Worm (Caenorhabditis elegans) whole organism, young adult: ENCODE data around the gene T01G1.2.

ENCODE experiments used
- B0336.3 ChIP-seq: fragments of 200-800 bp; sonication (Bioruptor generic); IDR thresholded peaks from 2 replicates; pipeline ENCODE4 v1.3.6; 2022; ENCODE audit warnings: missing genetic modification characterization, missing compliant biosample characterization
- C06A6.2 ChIP-seq: fragments of 200-800 bp; sonication (Bioruptor generic); conservative IDR thresholded peaks from 2 replicates; pipeline ENCODE4 v1.3.6; 2022; ENCODE audit warnings: missing genetic modification characterization, missing compliant biosample characterization
- D2030.7 ChIP-seq: fragments of 200-800 bp; sonication (Bioruptor generic); IDR thresholded peaks from 2 replicates; pipeline ENCODE4 v1.3.6; 2022; ENCODE audit warnings: missing genetic modification reagents, missing genetic modification characterization, missing compliant biosample characterization
- F22D6.2 ChIP-seq: sonication (generic microtip); optimal IDR thresholded peaks from 2 replicates; lab custom pipeline; 2016; ENCODE audit warnings: mild to moderate bottlenecking, missing genetic modification characterization, missing compliant biosample characterization
- F23B12.7 ChIP-seq: sonication (generic microtip); optimal IDR thresholded peaks from 2 replicates; lab custom pipeline; 2017; ENCODE audit warnings: missing genetic modification characterization, mild to moderate bottlenecking, missing compliant biosample characterization, antibody characterized with exemption, moderate library complexity; ENCODE audit not compliant: insufficient read depth
- F33H1.4 ChIP-seq: fragments of 200-800 bp; sonication (Bioruptor generic); IDR thresholded peaks from 2 replicates; pipeline ENCODE4 v1.3.6; 2022; ENCODE audit warnings: missing genetic modification reagents, missing genetic modification characterization, missing compliant biosample characterization
- F37B4.10 ChIP-seq: fragments of 200-800 bp; sonication (Bioruptor generic); IDR thresholded peaks from 2 replicates; pipeline ENCODE4 v1.3.6; 2022; ENCODE audit warnings: missing genetic modification characterization, missing compliant biosample characterization
- K11D2.4 ChIP-seq: fragments of 200-800 bp; sonication (Bioruptor generic); IDR thresholded peaks from 2 replicates; pipeline ENCODE4 v1.3.6; 2022; ENCODE audit warnings: missing genetic modification reagents, missing genetic modification characterization, missing compliant biosample characterization
- Y53F4B.3 ChIP-seq: fragments of 200-800 bp; sonication (Bioruptor generic); IDR thresholded peaks from 2 replicates; pipeline ENCODE4 v1.3.6; 2022; ENCODE audit warnings: missing genetic modification reagents, missing genetic modification characterization, missing compliant biosample characterization
- Y56A3A.18 ChIP-seq: fragments of 200-800 bp; sonication (Bioruptor generic); IDR thresholded peaks from 2 replicates; pipeline ENCODE4 v1.3.6; 2022; ENCODE audit warnings: missing genetic modification reagents, missing genetic modification characterization, missing compliant biosample characterization
- Y67H2A.10 ChIP-seq: fragments of 200-800 bp; sonication (Bioruptor generic); conservative IDR thresholded peaks from 2 replicates; pipeline ENCODE4 v1.3.6; 2022; ENCODE audit warnings: missing genetic modification reagents, missing genetic modification characterization, missing compliant biosample characterization
- Y79H2A.3 ChIP-seq: fragments of 200-800 bp; sonication (Bioruptor generic); conservative IDR thresholded peaks from 2 replicates; pipeline ENCODE4 v1.3.6; 2022; ENCODE audit warnings: missing genetic modification reagents, missing genetic modification characterization, missing compliant biosample characterization
- akir-1 ChIP-seq: fragments of 200-800 bp; sonication (Bioruptor generic); optimal IDR thresholded peaks from 2 replicates; lab custom pipeline; 2018; ENCODE audit warnings: mild to moderate bottlenecking, missing genetic modification characterization, moderate library complexity, missing compliant biosample characterization
- attf-3 ChIP-seq: fragments of 200-800 bp; sonication (Bioruptor generic); conservative IDR thresholded peaks from 2 replicates; pipeline ENCODE4 v1.3.6; 2022; ENCODE audit warnings: missing genetic modification reagents, missing genetic modification characterization, missing compliant biosample characterization
- attf-5 ChIP-seq: fragments of 200-800 bp; sonication (Bioruptor generic); optimal IDR thresholded peaks from 2 replicates; lab custom pipeline; 2018; ENCODE audit warnings: mild to moderate bottlenecking, missing genetic modification characterization, missing compliant biosample characterization
- attf-6 ChIP-seq: fragments of 200-800 bp; sonication (Bioruptor generic); IDR thresholded peaks from 2 replicates; pipeline ENCODE4 v1.3.6; 2022; ENCODE audit warnings: missing genetic modification reagents, missing genetic modification characterization, missing compliant biosample characterization
- bed-1 ChIP-seq: fragments of 200-800 bp; sonication (Bioruptor generic); IDR thresholded peaks from 2 replicates; pipeline ENCODE4 v1.3.6; 2022; ENCODE audit warnings: missing genetic modification reagents, missing genetic modification characterization, missing compliant biosample characterization
- cebp-1 ChIP-seq, 2 experiments: fragments of 200-800 bp in 1 of 2; sonication (Bioruptor generic) in 1 of 2; sonication (generic microtip) in 1 of 2; IDR thresholded peaks in 1 of 2; optimal IDR thresholded peaks in 1 of 2; 2 replicates each; pipeline versions ENCODE4 v1.3.6 to Lab custom; 2017 to 2022; ENCODE audit warnings: missing compliant biosample characterization in 2 of 2, missing genetic modification characterization in 2 of 2, mild to moderate bottlenecking in 1 of 2, missing genetic modification reagents in 1 of 2, moderate library complexity in 1 of 2
- cebp-2 ChIP-seq: fragments of 200-800 bp; sonication (Bioruptor generic); IDR thresholded peaks from 2 replicates; pipeline ENCODE4 v1.3.6; 2022; ENCODE audit warnings: missing genetic modification characterization, missing compliant biosample characterization
- ceh-40 ChIP-seq: fragments of 200-800 bp; sonication (Bioruptor generic); IDR thresholded peaks from 2 replicates; pipeline ENCODE4 v1.3.6; 2022; ENCODE audit warnings: missing genetic modification characterization, missing compliant biosample characterization
- ceh-58 ChIP-seq: fragments of 200-800 bp; sonication (Bioruptor generic); IDR thresholded peaks from 2 replicates; pipeline ENCODE4 v1.3.6; 2022; ENCODE audit warnings: missing genetic modification characterization, missing compliant biosample characterization
- chd-7 ChIP-seq: sonication (generic microtip); optimal IDR thresholded peaks from 2 replicates; lab custom pipeline; 2016; ENCODE audit warnings: mild to moderate bottlenecking, missing genetic modification characterization, moderate library complexity, missing compliant biosample characterization
- die-1 ChIP-seq: sonication (generic microtip); optimal IDR thresholded peaks from 2 replicates; lab custom pipeline; 2016; ENCODE audit warnings: missing genotype, mild to moderate bottlenecking, missing genetic modification characterization, missing compliant biosample characterization
- dox-1 ChIP-seq: fragments of 200-800 bp; sonication (Bioruptor generic); IDR thresholded peaks from 2 replicates; pipeline ENCODE4 v1.3.6; 2022; ENCODE audit warnings: missing genetic modification reagents, missing genetic modification characterization, missing compliant biosample characterization
- dpl-1 ChIP-seq: fragments of 150-350 bp; optimal IDR thresholded peaks from 2 replicates; lab custom pipeline; 2014; ENCODE audit warnings: missing biosample characterization, missing genetic modification reagents, missing genetic modification characterization
- ekl-4 ChIP-seq: fragments of 200-800 bp; sonication (Bioruptor generic); IDR thresholded peaks from 2 replicates; pipeline ENCODE4 v1.3.6; 2022; ENCODE audit warnings: missing genetic modification reagents, missing genetic modification characterization, missing compliant biosample characterization
- ets-4 ChIP-seq: fragments of 200-800 bp; sonication (Bioruptor generic); optimal IDR thresholded peaks from 2 replicates; lab custom pipeline; 2018; ENCODE audit warnings: mild to moderate bottlenecking, missing genetic modification characterization, missing compliant biosample characterization
- gei-17 ChIP-seq: fragments of 200-800 bp; sonication (Bioruptor generic); optimal IDR thresholded peaks from 2 replicates; lab custom pipeline; 2018; ENCODE audit warnings: mild to moderate bottlenecking, missing genetic modification characterization, missing compliant biosample characterization
- hmg-1.2 ChIP-seq: fragments of 200-800 bp; sonication (Bioruptor generic); IDR thresholded peaks from 2 replicates; pipeline ENCODE4 v1.3.6; 2022; ENCODE audit warnings: missing genetic modification reagents, missing genetic modification characterization, missing compliant biosample characterization
- hmg-20 ChIP-seq: fragments of 200-800 bp; sonication (Bioruptor generic); IDR thresholded peaks from 2 replicates; pipeline ENCODE4 v1.3.6; 2022; ENCODE audit warnings: missing genetic modification reagents, missing genetic modification characterization, missing compliant biosample characterization
- lsy-27 ChIP-seq: sonication (generic microtip); optimal IDR thresholded peaks from 2 replicates; lab custom pipeline; 2017; ENCODE audit warnings: missing genetic modification characterization, mild to moderate bottlenecking, missing compliant biosample characterization, antibody characterized with exemption, missing genotype, borderline replicate concordance; ENCODE audit not compliant: insufficient read depth
- madf-3 ChIP-seq: fragments of 200-800 bp; sonication (Bioruptor generic); IDR thresholded peaks from 2 replicates; pipeline ENCODE4 v1.3.6; 2022; ENCODE audit warnings: missing genetic modification reagents, missing genetic modification characterization, missing compliant biosample characterization
- madf-6 ChIP-seq: fragments of 200-800 bp; sonication (Bioruptor generic); IDR thresholded peaks from 2 replicates; pipeline ENCODE4 v1.3.6; 2022; ENCODE audit warnings: missing genetic modification reagents, missing genetic modification characterization, missing compliant biosample characterization
- mcd-1 ChIP-seq: fragments of 200-800 bp; sonication (Bioruptor generic); IDR thresholded peaks from 2 replicates; pipeline ENCODE4 v1.3.6; 2022; ENCODE audit warnings: missing genetic modification reagents, missing genetic modification characterization, missing compliant biosample characterization
- mxl-1 ChIP-seq: sonication (generic microtip); optimal IDR thresholded peaks from 2 replicates; lab custom pipeline; 2016; ENCODE audit warnings: missing genetic modification characterization, missing compliant biosample characterization
- nfya-1 ChIP-seq: sonication (generic microtip); optimal IDR thresholded peaks from 2 replicates; lab custom pipeline; 2017; ENCODE audit warnings: antibody characterized with exemption, missing compliant biosample characterization, missing genetic modification characterization, borderline replicate concordance; ENCODE audit not compliant: insufficient read depth
- pha-4 ChIP-seq: fragments of 150-350 bp; sonication (generic microtip); optimal IDR thresholded peaks from 2 replicates; lab custom pipeline; 2014; ENCODE audit warnings: missing biosample characterization, missing genetic modification reagents, missing genetic modification characterization
- rec-8 ChIP-seq, 2 experiments: sonication (generic microtip); optimal IDR thresholded peaks; 2 replicates each; lab custom pipeline; 2016; ENCODE audit warnings: mild to moderate bottlenecking in 2 of 2, missing genetic modification characterization in 2 of 2, missing genetic modification reagents in 2 of 2, missing genotype in 2 of 2, missing biosample characterization in 1 of 2, missing compliant biosample characterization in 1 of 2, moderate library complexity in 1 of 2
- rpc-1 ChIP-seq, 2 experiments: fragments of 150-350 bp in 1 of 2; sonication (generic microtip) in 1 of 2; optimal IDR thresholded peaks; 2 replicates each; lab custom pipeline; 2014 to 2018; ENCODE audit warnings: missing biosample characterization in 1 of 2, missing genetic modification characterization in 1 of 2, missing genetic modification reagents in 1 of 2, missing genotype in 1 of 2
- sea-2 ChIP-seq: fragments of 200-800 bp; sonication (Bioruptor generic); IDR thresholded peaks from 2 replicates; pipeline ENCODE4 v1.3.6; 2022; ENCODE audit warnings: missing genetic modification characterization, missing compliant biosample characterization
- snpc-1.1 ChIP-seq: sonication (generic microtip); optimal IDR thresholded peaks from 2 replicates; lab custom pipeline; 2017; ENCODE audit warnings: missing genetic modification characterization, mild to moderate bottlenecking, missing compliant biosample characterization, antibody characterized with exemption, moderate library complexity, missing genotype, missing genetic modification reagents; ENCODE audit not compliant: insufficient read depth
- sptf-2 ChIP-seq: fragments of 200-800 bp; sonication (Bioruptor generic); optimal IDR thresholded peaks from 2 replicates; lab custom pipeline; 2018; ENCODE audit warnings: mild to moderate bottlenecking, missing genetic modification characterization, missing compliant biosample characterization
- tbp1 ChIP-seq: fragments of 200-800 bp; sonication (Bioruptor generic); optimal IDR thresholded peaks from 2 replicates; lab custom pipeline; 2018; ENCODE audit warnings: mild to moderate bottlenecking, missing genetic modification characterization, missing compliant biosample characterization
- tlf-1 ChIP-seq: fragments of 200-800 bp; sonication (Bioruptor generic); optimal IDR thresholded peaks from 2 replicates; lab custom pipeline; 2018; ENCODE audit warnings: mild to moderate bottlenecking, missing genetic modification characterization, missing compliant biosample characterization
- unc-130 ChIP-seq: sonication (generic microtip); optimal IDR thresholded peaks from 2 replicates; lab custom pipeline; 2016; ENCODE audit warnings: missing genetic modification reagents, missing genetic modification characterization, missing compliant biosample characterization
- xnd-1 ChIP-seq: sonication (generic microtip); optimal IDR thresholded peaks from 2 replicates; lab custom pipeline; 2016; ENCODE audit warnings: missing genotype, missing genetic modification reagents, missing genetic modification characterization, missing compliant biosample characterization
- zim-3 ChIP-seq: sonication (generic microtip); optimal IDR thresholded peaks from 2 replicates; lab custom pipeline; 2017; ENCODE audit warnings: mild to moderate bottlenecking, missing genetic modification characterization, moderate library complexity, missing compliant biosample characterization

The T01G1.2 gene

ce11 chrIV:11401482-11401881, 47.3 kb downstream of the T01G1.2 start (continued):
- TF ChIP-seq attf-3 (GFP tag; lab: Robert Waterston, UW) (no peak), hmg-20 (no peak), snpc-1.1 (tag; lab: Kevin White, UChicago) (no peak), mcd-1 (GFP tag; lab: Robert Waterston, UW) (peak; percentile 34; the same call in 1 of the 2 replicates), attf-5 (no peak), dpl-1 (GFP tag; lab: Kevin White, UChicago) (no peak), rec-8 (tag; optimal IDR thresholded peaks at IDR 0.05; lab: Kevin White, UChicago) (no peak), ekl-4 (GFP tag; lab: Robert Waterston, UW) (peak; percentile 64; the same call in 1 of the 2 replicates), rpc-1 (optimal IDR thresholded peaks at IDR 0.05; lab: Kevin White, UChicago) (no peak), rpc-1 (tag; optimal IDR thresholded peaks at IDR 0.05; lab: Kevin White, UChicago) (no peak), F23B12.7 (no peak), attf-6 (GFP tag; lab: Robert Waterston, UW) (peak; percentile 56), tlf-1 (GFP tag; lab: Kevin White, UChicago) (peak; percentile 21), K11D2.4 (GFP tag; lab: Robert Waterston, UW) (no peak), die-1 (tag; lab: Kevin White, UChicago) (no peak), Y56A3A.18 (no peak), C06A6.2 (GFP tag; lab: Robert Waterston, UW) (no peak), tbp1 (GFP tag; lab: Kevin White, UChicago) (peak; percentile 33), pha-4 (tag; lab: Kevin White, UChicago) (no peak), bed-1 (GFP tag; lab: Robert Waterston, UW) (no peak), nfya-1 (no peak), B0336.3 (GFP tag; lab: Robert Waterston, UW) (peak; percentile 62; the same call in 1 of the 2 replicates), mxl-1 (no peak), ceh-40 (GFP tag; lab: Robert Waterston, UW) (no peak), dox-1 (GFP tag; lab: Robert Waterston, UW) (peak; percentile 59), Y79H2A.3 (peak; percentile 46; the same call in 1 of the 2 replicates), ets-4 (GFP tag; lab: Kevin White, UChicago) (no peak), sea-2 (GFP tag; lab: Robert Waterston, UW) (no peak), ceh-58 (GFP tag; lab: Robert Waterston, UW) (no peak), unc-130 (GFP tag; lab: Kevin White, UChicago) (no peak), gei-17 (no peak), Y53F4B.3 (no peak), akir-1 (no peak), sptf-2 (no peak), zim-3 (no peak), lsy-27 (tag; lab: Kevin White, UChicago) (no peak), chd-7 (tag; lab: Kevin White, UChicago) (no peak), F33H1.4 (GFP tag; lab: Robert Waterston, UW) (0 out of 2 replicates have a peak, but pooled peaks have one; percentile 23), hmg-1.2 (peak; percentile 37), F22D6.2 (tag; lab: Kevin White, UChicago) (no peak), cebp-2 (no peak), madf-6 (GFP tag; lab: Robert Waterston, UW) (peak; percentile 79), cebp-1 (GFP tag; IDR thresholded peaks at IDR 0.05; lab: Robert Waterston, UW) (no peak), cebp-1 (tag; optimal IDR thresholded peaks at IDR 0.05; lab: Kevin White, UChicago) (peak; percentile 2), D2030.7 (peak; percentile 45; the same call in 1 of the 2 replicates), F37B4.10 (GFP tag; lab: Robert Waterston, UW) (no peak), Y67H2A.10 (no peak), madf-3 (0 out of 2 replicates have a peak, but pooled peaks have one; percentile 9), xnd-1 (peak; percentile 35)
